Worm (Caenorhabditis elegans) whole organism, L2 larva: ENCODE results near the gene Y53F4B.1.
A peak's percentile ranks its signal among the peaks of the same experiment; 100 is the strongest.

ENCODE experiments used
- C34F6.9 ChIP-seq: fragments of 150-350 bp; optimal IDR thresholded peaks from 2 replicates; lab custom pipeline; 2014; ENCODE audit warnings: missing biosample characterization, missing genetic modification characterization
- F13H6.1 ChIP-seq: sonication (generic microtip); optimal IDR thresholded peaks from 2 replicates; lab custom pipeline; 2016; ENCODE audit warnings: missing genetic modification characterization, missing compliant biosample characterization
- R02D3.7 ChIP-seq: fragments of 150-350 bp; optimal IDR thresholded peaks from 2 replicates; lab custom pipeline; 2014; ENCODE audit warnings: missing biosample characterization, missing genetic modification characterization
- Y55F3AM.14 ChIP-seq: fragments of 200-800 bp; sonication (Bioruptor generic); optimal IDR thresholded peaks from 2 replicates; lab custom pipeline; 2018; ENCODE audit warnings: mild to moderate bottlenecking, missing genetic modification characterization, missing compliant biosample characterization
- ZK546.5 ChIP-seq: sonication (generic microtip); optimal IDR thresholded peaks from 2 replicates; lab custom pipeline; 2017; ENCODE audit warnings: missing biosample characterization, missing genetic modification characterization
- alr-1 ChIP-seq: fragments of 150-350 bp; optimal IDR thresholded peaks from 2 replicates; lab custom pipeline; 2014; ENCODE audit warnings: missing biosample characterization, missing genetic modification characterization
- aly-2 ChIP-seq: fragments of 150-350 bp; optimal IDR thresholded peaks from 2 replicates; lab custom pipeline; 2014; ENCODE audit warnings: missing biosample characterization, missing genetic modification characterization
- ama-1 ChIP-seq: fragments of 150-350 bp; optimal IDR thresholded peaks from 2 replicates; lab custom pipeline; 2018; ENCODE audit warnings: inconsistent platforms
- ceh-16 ChIP-seq: fragments of 150-350 bp; optimal IDR thresholded peaks from 2 replicates; lab custom pipeline; 2014; ENCODE audit warnings: missing biosample characterization, missing genetic modification characterization
- ceh-82 ChIP-seq: fragments of 150-350 bp; optimal IDR thresholded peaks from 2 replicates; lab custom pipeline; 2014; ENCODE audit warnings: missing biosample characterization, missing genetic modification characterization
- crh-2 ChIP-seq: sonication (generic microtip); optimal IDR thresholded peaks from 2 replicates; lab custom pipeline; 2017; ENCODE audit warnings: missing biosample characterization, missing genetic modification characterization
- egl-27 ChIP-seq: sonication (generic microtip); optimal IDR thresholded peaks from 3 replicates; lab custom pipeline; 2017; ENCODE audit warnings: missing biosample characterization, missing genetic modification reagents, missing genetic modification characterization
- elt-1 ChIP-seq: fragments of 150-350 bp; optimal IDR thresholded peaks from 2 replicates; lab custom pipeline; 2014; ENCODE audit warnings: missing biosample characterization, missing genetic modification characterization
- fos-1 ChIP-seq: fragments of 150-350 bp; optimal IDR thresholded peaks from 2 replicates; lab custom pipeline; 2014; ENCODE audit warnings: missing biosample characterization, missing genetic modification characterization
- gmeb-1 ChIP-seq: fragments of 150-350 bp; optimal IDR thresholded peaks from 2 replicates; lab custom pipeline; 2014; ENCODE audit warnings: missing biosample characterization, missing genetic modification characterization
- lin-11 ChIP-seq: fragments of 150-350 bp; sonication (generic microtip); optimal IDR thresholded peaks from 2 replicates; lab custom pipeline; 2014; ENCODE audit warnings: missing biosample characterization, missing genetic modification characterization, inconsistent platforms, mixed read lengths
- lin-13 ChIP-seq: fragments of 150-350 bp; optimal IDR thresholded peaks from 2 replicates; lab custom pipeline; 2014; ENCODE audit warnings: missing biosample characterization, missing genetic modification reagents, missing genetic modification characterization
- lsy-2 ChIP-seq, 2 experiments: fragments of 150-350 bp in 1 of 2; sonication (generic microtip) in 1 of 2; optimal IDR thresholded peaks; 2 replicates each; lab custom pipeline; 2014 to 2017; ENCODE audit warnings: missing biosample characterization in 2 of 2, missing genetic modification characterization in 2 of 2
- mab-5 ChIP-seq: fragments of 150-350 bp; optimal IDR thresholded peaks from 2 replicates; lab custom pipeline; 2014; ENCODE audit warnings: missing biosample characterization, missing genetic modification characterization
- mdl-1 ChIP-seq, 2 experiments: fragments of 150-350 bp in 1 of 2; sonication (generic microtip) in 1 of 2; optimal IDR thresholded peaks; 2 replicates each; lab custom pipeline; 2017; ENCODE audit warnings: missing biosample characterization in 2 of 2, missing genetic modification characterization in 2 of 2
- nhr-10 ChIP-seq: sonication (generic microtip); optimal IDR thresholded peaks from 2 replicates; lab custom pipeline; 2017; ENCODE audit warnings: missing biosample characterization, missing genetic modification characterization
- nhr-12 ChIP-seq: fragments of 150-350 bp; optimal IDR thresholded peaks from 2 replicates; lab custom pipeline; 2014; ENCODE audit warnings: missing biosample characterization, missing genetic modification characterization
- nhr-129 ChIP-seq: fragments of 150-350 bp; optimal IDR thresholded peaks from 2 replicates; lab custom pipeline; 2014; ENCODE audit warnings: missing biosample characterization, missing genetic modification characterization
- nhr-21 ChIP-seq: fragments of 150-350 bp; optimal IDR thresholded peaks from 2 replicates; lab custom pipeline; 2014; ENCODE audit warnings: missing biosample characterization, missing genetic modification characterization
- nhr-6 ChIP-seq: fragments of 150-350 bp; optimal IDR thresholded peaks from 2 replicates; lab custom pipeline; 2014; ENCODE audit warnings: missing biosample characterization, missing genetic modification characterization
- nhr-77 ChIP-seq: fragments of 150-350 bp; optimal IDR thresholded peaks from 2 replicates; lab custom pipeline; 2014; ENCODE audit warnings: missing biosample characterization, missing genetic modification characterization
- sem-4 ChIP-seq: fragments of 150-350 bp; optimal IDR thresholded peaks from 2 replicates; lab custom pipeline; 2014; ENCODE audit warnings: missing biosample characterization, missing genetic modification reagents, missing genetic modification characterization
- skn-1 ChIP-seq: sonication (generic microtip); optimal IDR thresholded peaks from 2 replicates; lab custom pipeline; 2017; ENCODE audit warnings: missing biosample characterization, missing genetic modification characterization
- sma-3 ChIP-seq: sonication (generic microtip); optimal IDR thresholded peaks from 2 replicates; lab custom pipeline; 2016; ENCODE audit warnings: missing genetic modification reagents, missing genetic modification characterization, missing compliant biosample characterization
- unc-62 ChIP-seq: fragments of 150-350 bp; optimal IDR thresholded peaks from 2 replicates; lab custom pipeline; 2014; ENCODE audit warnings: missing biosample characterization, missing genetic modification reagents, missing genetic modification characterization
- ztf-1 ChIP-seq: fragments of 200-800 bp; sonication (Bioruptor generic); conservative IDR thresholded peaks from 2 replicates; pipeline ENCODE4 v1.3.6; 2022; ENCODE audit warnings: missing genetic modification characterization, missing compliant biosample characterization
- ztf-11 ChIP-seq: sonication (generic microtip); optimal IDR thresholded peaks from 2 replicates; lab custom pipeline; 2017; ENCODE audit warnings: missing biosample characterization, missing genetic modification characterization

Y53F4B.1 gene

DNA sequence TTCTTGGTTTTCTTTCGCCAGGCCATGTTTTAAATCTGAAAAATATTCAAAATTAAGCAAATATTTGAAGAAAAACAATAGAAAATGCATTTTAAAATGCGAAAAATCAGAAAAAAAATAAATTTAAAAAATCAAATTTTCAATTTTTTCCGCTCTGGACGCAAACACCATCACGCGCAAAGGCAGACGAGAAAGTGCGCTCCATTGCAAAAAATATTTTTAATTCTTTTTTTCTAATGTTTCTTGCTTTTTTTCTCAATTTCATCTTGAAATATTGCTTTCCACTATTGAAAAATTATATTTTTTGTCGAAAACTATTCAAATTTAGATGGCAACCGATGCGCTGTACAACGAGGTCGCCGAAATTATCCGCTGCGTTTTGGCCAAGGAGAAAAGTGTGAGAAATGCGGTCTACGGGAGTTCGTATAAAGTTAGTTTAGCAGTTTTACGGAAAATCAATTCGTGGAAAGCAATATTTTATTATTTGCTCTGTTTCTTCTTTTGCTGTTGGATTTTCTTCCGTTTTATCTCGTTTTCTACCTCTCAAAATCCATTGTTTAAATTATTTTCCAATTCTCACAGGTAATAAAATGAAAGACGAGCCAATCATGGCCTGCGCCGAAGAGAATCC, 11.4 kb upstream of the Y53F4B.1 start, which contains the start of the genes pole-4, nsun-5 and metl-2 (continued):
- no peak for TF ChIP-seq lin-11 (tag; lab: Kevin White, UChicago)
- no peak for TF ChIP-seq nhr-77 (tag; lab: Kevin White, UChicago)
- peak; percentile 74 for TF ChIP-seq gmeb-1 (tag; lab: Kevin White, UChicago)
- TF ChIP-seq elt-1, result no peak
- no peak for TF ChIP-seq skn-1 (tag; lab: Kevin White, UChicago)
- no peak for TF ChIP-seq nhr-12
- TF ChIP-seq lin-13, result peak; percentile 39
- TF ChIP-seq alr-1 (tag; lab: Kevin White, UChicago), result no peak
- no peak for TF ChIP-seq aly-2 (tag; lab: Kevin White, UChicago)
- peak; percentile 27 for TF ChIP-seq crh-2 (tag; lab: Kevin White, UChicago)
- TF ChIP-seq nhr-6, result no peak
- TF ChIP-seq F13H6.1 (tag; lab: Kevin White, UChicago), result no peak
- TF ChIP-seq ztf-1 (GFP tag; lab: Robert Waterston, UW), result no peak
- no peak for TF ChIP-seq sma-3 (GFP tag; lab: Kevin White, UChicago)
- no peak for TF ChIP-seq mab-5
- no peak for TF ChIP-seq ceh-82 (tag; lab: Kevin White, UChicago)
- TF ChIP-seq nhr-129 (tag; lab: Kevin White, UChicago), result no peak
- TF ChIP-seq nhr-10 (tag; lab: Kevin White, UChicago), result no peak
- TF ChIP-seq fos-1 (tag; lab: Kevin White, UChicago), result peak; percentile 7

DNA sequence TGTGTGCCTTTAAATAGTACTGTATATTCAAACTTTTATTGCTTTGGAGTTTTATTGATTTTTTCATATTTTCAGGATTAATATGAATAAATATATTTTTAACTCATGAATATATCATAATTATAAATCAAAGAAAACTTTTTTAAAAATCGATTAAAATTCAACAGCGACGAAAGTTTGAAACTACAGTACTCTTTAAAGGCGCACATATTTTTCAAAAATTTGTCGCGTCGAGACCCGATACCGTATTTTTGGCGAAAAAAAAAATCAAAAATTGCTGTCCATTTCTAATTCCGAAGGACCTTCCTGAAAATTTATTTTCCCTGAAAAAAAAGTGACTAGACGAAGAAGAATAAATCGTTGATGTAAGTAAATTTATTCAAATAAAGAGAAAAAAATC, 10.3 kb upstream of the Y53F4B.1 start:
- TF ChIP-seq mab-5, result no peak

DNA sequence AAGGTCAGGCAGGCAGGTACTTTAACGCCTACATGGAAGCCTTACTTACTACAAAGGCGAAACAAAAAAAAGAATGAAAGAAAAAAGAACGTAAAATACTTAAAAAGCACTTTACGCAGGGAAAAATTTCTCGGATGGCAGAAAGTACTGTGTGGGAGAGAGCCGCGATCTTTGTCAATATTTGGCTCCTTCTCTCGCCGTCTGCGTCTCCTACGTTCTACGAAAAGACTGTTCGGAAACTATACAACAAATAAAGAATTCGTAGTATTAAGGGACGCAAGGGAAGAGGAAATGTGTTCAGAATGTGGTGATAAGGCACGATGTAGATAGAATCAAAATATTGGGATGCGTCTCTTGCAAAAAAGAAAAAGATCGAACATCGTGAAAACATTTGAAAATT, 9.1 kb upstream of the Y53F4B.1 start:
- no peak for TF ChIP-seq ztf-11 (tag; lab: Kevin White, UChicago)
- peak; percentile 27 for TF ChIP-seq F13H6.1 (tag; lab: Kevin White, UChicago)

DNA sequence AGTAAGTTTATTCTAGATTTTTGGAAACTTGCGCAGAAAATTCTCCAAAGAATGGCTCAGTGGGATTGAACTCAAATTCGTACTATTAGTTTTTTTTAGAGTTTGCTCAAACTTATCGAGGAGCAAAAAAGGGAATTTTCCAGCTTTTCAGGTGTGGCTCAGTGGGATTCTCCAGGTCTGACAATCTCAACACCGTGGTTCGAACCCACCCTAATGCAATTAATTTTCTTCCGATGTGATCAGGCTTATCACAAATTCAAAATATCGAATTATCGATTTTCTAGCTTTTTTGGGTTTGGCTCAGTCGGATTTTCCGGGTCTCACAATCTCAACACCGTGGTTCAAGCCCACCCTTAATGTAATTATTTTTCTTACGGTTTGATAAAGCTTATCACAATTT, 8.4 kb upstream of the Y53F4B.1 start:
- TF ChIP-seq lin-13 (no peak), C34F6.9 (tag; lab: Kevin White, UChicago) (no peak), alr-1 (tag; lab: Kevin White, UChicago) (no peak)

DNA sequence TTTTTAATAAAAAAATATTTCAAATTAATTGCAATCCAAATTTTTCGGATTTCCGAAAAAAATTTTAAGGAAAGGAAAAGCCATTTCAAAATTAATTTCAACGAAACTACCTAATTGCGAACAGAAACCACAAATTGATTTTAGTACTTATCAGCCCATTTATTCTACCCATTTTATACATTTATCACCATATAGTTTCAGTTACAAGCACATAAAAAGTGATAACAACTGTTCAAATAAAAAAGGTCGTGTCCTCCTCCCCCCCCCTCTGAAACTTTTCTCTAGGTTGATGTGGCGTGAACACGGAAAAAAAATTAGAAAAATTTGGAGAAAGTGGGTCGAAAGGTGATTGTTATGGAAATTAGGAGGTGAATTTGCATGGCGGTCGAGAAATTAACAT, 6.9 kb upstream of the Y53F4B.1 start:
- no peak for TF ChIP-seq nhr-6
- peak; percentile 88 for TF ChIP-seq fos-1 (tag; lab: Kevin White, UChicago)
- no peak for TF ChIP-seq egl-27 (tag; lab: Kevin White, UChicago)
- no peak for TF ChIP-seq ZK546.5 (tag; lab: Kevin White, UChicago)
- no peak for TF ChIP-seq ceh-16 (tag; lab: Kevin White, UChicago)
- TF ChIP-seq lin-13, result no peak
- peak; percentile 4 for TF ChIP-seq crh-2 (tag; lab: Kevin White, UChicago)
- TF ChIP-seq R02D3.7, result no peak
- no peak for TF ChIP-seq sem-4
- TF ChIP-seq Y55F3AM.14 (GFP tag; lab: Kevin White, UChicago), result no peak
- TF ChIP-seq unc-62, result no peak
- TF ChIP-seq elt-1, result no peak
- no peak for TF ChIP-seq ama-1 (lab: Kevin White, UChicago)
- TF ChIP-seq mab-5, result no peak
- TF ChIP-seq mdl-1 (tag; optimal IDR thresholded peaks at IDR 0.05; lab: Kevin White, UChicago), result no peak
- TF ChIP-seq nhr-21, result no peak
- no peak for TF ChIP-seq sma-3 (GFP tag; lab: Kevin White, UChicago)
- no peak for TF ChIP-seq lsy-2 (tag; optimal IDR thresholded peaks at IDR 0.05; lab: Kevin White, UChicago)

DNA sequence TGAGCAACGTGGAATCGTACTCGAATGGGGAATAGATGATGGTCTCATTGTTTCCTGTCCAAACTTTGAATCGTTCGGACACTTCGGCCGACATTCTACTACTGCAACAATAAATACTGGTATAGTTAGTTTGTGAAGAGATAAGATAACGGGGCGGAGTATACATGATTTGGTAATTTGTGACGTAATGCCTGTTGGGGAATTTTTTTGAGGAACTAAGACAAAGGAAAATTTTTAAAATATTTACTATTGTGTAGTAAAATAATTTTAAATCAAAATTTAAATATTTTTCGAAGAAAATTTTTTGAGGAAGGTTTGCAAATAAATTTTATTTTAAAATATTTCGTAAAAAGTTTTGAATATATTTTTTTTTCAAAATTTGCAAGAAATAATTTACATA, 6.0 kb upstream of the Y53F4B.1 start, which contains the start of gene elo-9:
Gene elo-9, minus strand, starts transcription at position 101 of the 400 bp plus-strand sequence.
- no peak for TF ChIP-seq F13H6.1 (tag; lab: Kevin White, UChicago)
- no peak for TF ChIP-seq mdl-1 (tag; optimal IDR thresholded peaks at IDR 0.05; lab: Kevin White, UChicago)
- TF ChIP-seq lin-11 (tag; lab: Kevin White, UChicago), result no peak
- TF ChIP-seq ceh-16 (tag; lab: Kevin White, UChicago), result no peak
